Worm (Caenorhabditis elegans): ENCODE measurements around the gene cct-2.
A peak's percentile ranks its signal among the peaks of the same experiment; 100 is the strongest.

Gene cct-2

ce11 chrII:8973516-8974043 is 46.0 kb downstream of the cct-2 start, which contains the start of gene tomm-40:
tomm-40 (minus strand) TSS chrII:8973566.
- TF ChIP-seq mdl-1 (tag; optimal IDR thresholded peaks at IDR 0.05) (no peak), ZK546.5 (tag; optimal IDR thresholded peaks at IDR 0.05) (no peak), ceh-16 (tag; optimal IDR thresholded peaks at IDR 0.05) (no peak), pha-4 (tag; optimal IDR thresholded peaks at IDR 0.05) (peak; percentile 4), hmg-11 (tag; optimal IDR thresholded peaks at IDR 0.05) (peak; percentile 27), nhr-77 (tag; optimal IDR thresholded peaks at IDR 0.05) (no peak), lsy-12 (tag; optimal IDR thresholded peaks at IDR 0.05) (no peak), nhr-25 (tag; optimal IDR thresholded peaks at IDR 0.05) (no peak), ceh-28 (tag; optimal IDR thresholded peaks at IDR 0.05) (no peak), nhr-23 (tag; optimal IDR thresholded peaks at IDR 0.05) (no peak), snpc-4 (tag; optimal IDR thresholded peaks at IDR 0.05) (no peak), jun-1 (tag; optimal IDR thresholded peaks at IDR 0.05) (no peak), elt-2 (tag; optimal IDR thresholded peaks at IDR 0.05) (no peak), aly-2 (tag; optimal IDR thresholded peaks at IDR 0.05) (no peak)
